Fruit fly (Drosophila melanogaster) whole organism, embryonic: Measurements from ENCODE around the gene CG5021.

Experiments
- Adf1 ChIP-seq: fragments of 200-800 bp; sonication (Bioruptor generic); IDR thresholded peaks from 2 replicates; pipeline ENCODE4 v1.3.6; 2022; ENCODE audit warnings: missing biosample characterization, missing genetic modification characterization
- Asciz ChIP-seq: fragments of 200-800 bp; sonication (Bioruptor generic); optimal IDR thresholded peaks from 2 replicates; lab custom pipeline; 2017; ENCODE audit warnings: missing biosample characterization, mild to moderate bottlenecking, missing genetic modification characterization, missing genetic modification reagents
- Awh ChIP-seq: fragments of 200-800 bp; sonication (Bioruptor generic); IDR thresholded peaks from 2 replicates; pipeline ENCODE4, ENCODE4 v1.3.6; 2022; ENCODE audit warnings: missing biosample characterization, missing genetic modification characterization
- CG11696 ChIP-seq: fragments of 200-800 bp; sonication (Bioruptor generic); IDR thresholded peaks from 2 replicates; pipeline ENCODE4 v1.3.6; 2022; ENCODE audit warnings: missing biosample characterization, missing genetic modification characterization
- CG12744 ChIP-seq: fragments of 200-800 bp; sonication (Bioruptor generic); optimal IDR thresholded peaks from 2 replicates; lab custom pipeline; 2016; ENCODE audit warnings: missing biosample characterization, missing genetic modification characterization
- CG13624 ChIP-seq: fragments of 200-800 bp; sonication (Bioruptor generic); optimal IDR thresholded peaks from 2 replicates; lab custom pipeline; 2016; ENCODE audit warnings: missing biosample characterization, missing genetic modification characterization
- CG15696 ChIP-seq: fragments of 200-800 bp; sonication (Bioruptor generic); optimal IDR thresholded peaks from 2 replicates; lab custom pipeline; 2019; ENCODE audit warnings: missing biosample characterization, mild to moderate bottlenecking, missing genetic modification characterization, moderate library complexity
- CG16779 ChIP-seq: fragments of 200-800 bp; sonication (Bioruptor generic); IDR thresholded peaks from 2 replicates; pipeline ENCODE4 v1.3.6; 2022; ENCODE audit warnings: missing biosample characterization, missing genetic modification characterization
- CG18011 ChIP-seq: fragments of 200-800 bp; sonication (Bioruptor generic); optimal IDR thresholded peaks from 2 replicates; lab custom pipeline; 2017; ENCODE audit warnings: missing biosample characterization, missing genetic modification characterization, mild to moderate bottlenecking, moderate library complexity, missing genotype
- CG18262 ChIP-seq: fragments of 200-800 bp; optimal IDR thresholded peaks from 3 replicates; lab custom pipeline; 2019; ENCODE audit warnings: missing biosample characterization, mild to moderate bottlenecking, missing genetic modification characterization, moderate library complexity
- CG18476 ChIP-seq: fragments of 200-800 bp; sonication (Bioruptor generic); optimal IDR thresholded peaks from 2 replicates; lab custom pipeline; 2016; ENCODE audit warnings: missing biosample characterization, mild to moderate bottlenecking, missing genetic modification characterization
- CG3163 ChIP-seq: fragments of 200-800 bp; sonication (Bioruptor generic); optimal IDR thresholded peaks from 3 replicates; lab custom pipeline; 2016; ENCODE audit warnings: missing biosample characterization, missing genetic modification characterization
- CG3281 ChIP-seq: fragments of 200-800 bp; sonication (Bioruptor generic); optimal IDR thresholded peaks from 3 replicates; lab custom pipeline; 2017; ENCODE audit warnings: missing biosample characterization, mild to moderate bottlenecking, missing genetic modification characterization
- CG3726 ChIP-seq: fragments of 200-800 bp; sonication (Bioruptor generic); IDR thresholded peaks from 3 replicates; pipeline ENCODE4, ENCODE4 v1.3.6; 2022; ENCODE audit warnings: missing biosample characterization, missing genetic modification characterization
- CG3995 ChIP-seq: fragments of 200-800 bp; sonication (Bioruptor generic); optimal IDR thresholded peaks from 3 replicates; lab custom pipeline; 2016; ENCODE audit warnings: missing biosample characterization, missing genetic modification characterization
- CG4617 ChIP-seq: fragments of 200-800 bp; sonication (Bioruptor generic); optimal IDR thresholded peaks from 3 replicates; lab custom pipeline; 2016; ENCODE audit warnings: missing biosample characterization, missing genetic modification characterization, borderline replicate concordance
- CG6791 ChIP-seq: fragments of 200-800 bp; sonication (Bioruptor generic); IDR thresholded peaks from 3 replicates; pipeline ENCODE4 v1.3.6; 2022; ENCODE audit warnings: missing biosample characterization, missing genetic modification characterization; ENCODE audit not compliant: partially characterized antibody
- CG8281 ChIP-seq: fragments of 200-800 bp; sonication (Bioruptor generic); optimal IDR thresholded peaks from 2 replicates; lab custom pipeline; 2018; ENCODE audit warnings: missing biosample characterization, mild to moderate bottlenecking, missing genetic modification characterization, moderate library complexity
- CG8478 ChIP-seq: fragments of >200 bp; optimal IDR thresholded peaks from 2 replicates; lab custom pipeline; 2018
- CG8924 ChIP-seq: fragments of 200-800 bp; optimal IDR thresholded peaks from 3 replicates; lab custom pipeline; 2019; ENCODE audit warnings: missing biosample characterization, mild to moderate bottlenecking, missing genetic modification characterization, moderate library complexity
- CG8944 ChIP-seq: fragments of 200-800 bp; sonication (Bioruptor generic); optimal IDR thresholded peaks from 3 replicates; lab custom pipeline; 2016; ENCODE audit warnings: missing biosample characterization, missing genetic modification characterization
- CG9727 ChIP-seq: fragments of 200-800 bp; sonication (Bioruptor generic); optimal IDR thresholded peaks from 3 replicates; lab custom pipeline; 2017; ENCODE audit warnings: missing biosample characterization, mild to moderate bottlenecking, missing genetic modification characterization
- CrebB ChIP-seq: fragments of 200-800 bp; sonication (Bioruptor generic); optimal IDR thresholded peaks from 3 replicates; lab custom pipeline; 2018; ENCODE audit warnings: missing biosample characterization, mild to moderate bottlenecking, missing genetic modification characterization
- Eip74EF ChIP-seq, 2 experiments: fragments of 200-800 bp in 1 of 2; fragments of >200 bp in 1 of 2; sonication (Bioruptor generic) in 1 of 2; optimal IDR thresholded peaks; 2 replicates each; lab custom pipeline; 2017 to 2019; ENCODE audit warnings: missing biosample characterization in 2 of 2, missing genetic modification characterization in 2 of 2, mild to moderate bottlenecking in 1 of 2, moderate library complexity in 1 of 2
- H15 ChIP-seq: fragments of 200-800 bp; sonication (Bioruptor generic); IDR thresholded peaks from 3 replicates; pipeline ENCODE4 v1.3.6; 2022; ENCODE audit warnings: missing biosample characterization, missing genetic modification characterization
- HLH54F ChIP-seq: fragments of 200-800 bp; sonication (Bioruptor generic); optimal IDR thresholded peaks from 3 replicates; lab custom pipeline; 2016; ENCODE audit warnings: missing biosample characterization, missing genetic modification characterization
- HmgD ChIP-seq: fragments of 200-800 bp; sonication (Bioruptor generic); optimal IDR thresholded peaks from 3 replicates; lab custom pipeline; 2016; ENCODE audit warnings: missing biosample characterization, missing genetic modification characterization
- PHDP ChIP-seq: fragments of 200-800 bp; sonication (Bioruptor generic); optimal IDR thresholded peaks from 3 replicates; lab custom pipeline; 2018; ENCODE audit warnings: missing biosample characterization, mild to moderate bottlenecking, missing genetic modification characterization, moderate library complexity
- Ravus ChIP-seq: fragments of 200-800 bp; sonication (Bioruptor generic); IDR thresholded peaks from 2 replicates; pipeline ENCODE4 v1.3.6; 2022; ENCODE audit warnings: missing biosample characterization, missing genetic modification characterization
- Spps ChIP-seq: fragments of 200-800 bp; sonication (Bioruptor generic); optimal IDR thresholded peaks from 2 replicates; lab custom pipeline; 2018; ENCODE audit warnings: missing biosample characterization, mild to moderate bottlenecking, missing genetic modification characterization
- Sry-δ ChIP-seq: fragments of 200-800 bp; sonication (Bioruptor generic); optimal IDR thresholded peaks from 2 replicates; lab custom pipeline; 2016; ENCODE audit warnings: missing biosample characterization, missing genetic modification characterization
- Xrp1 ChIP-seq: fragments of 200-800 bp; sonication (Bioruptor generic); IDR thresholded peaks from 2 replicates; pipeline ENCODE4 v1.3.6; 2022; ENCODE audit warnings: missing biosample characterization, missing genetic modification characterization
- az2 ChIP-seq: fragments of 200-800 bp; sonication (Bioruptor generic); optimal IDR thresholded peaks from 3 replicates; lab custom pipeline; 2016; ENCODE audit warnings: missing biosample characterization, missing genetic modification characterization
- cg ChIP-seq: fragments of 200-800 bp; sonication (Bioruptor generic); optimal IDR thresholded peaks from 3 replicates; lab custom pipeline; 2019; ENCODE audit warnings: missing biosample characterization, mild to moderate bottlenecking, missing genetic modification characterization, moderate library complexity
- corto ChIP-seq: fragments of 200-800 bp; sonication (Bioruptor generic); optimal IDR thresholded peaks from 2 replicates; lab custom pipeline; 2016; ENCODE audit warnings: missing biosample characterization, mild to moderate bottlenecking, missing genetic modification characterization, moderate library complexity
- dmrt99B ChIP-seq: fragments of 200-800 bp; sonication (Bioruptor generic); optimal IDR thresholded peaks from 2 replicates; lab custom pipeline; 2018; ENCODE audit warnings: missing biosample characterization, mild to moderate bottlenecking, missing genetic modification characterization, moderate library complexity
- ewg ChIP-seq: fragments of 200-800 bp; sonication (Bioruptor generic); optimal IDR thresholded peaks from 3 replicates; lab custom pipeline; 2017; ENCODE audit warnings: mild to moderate bottlenecking, missing biosample characterization, missing genetic modification reagents, missing genetic modification characterization
- gsb-n ChIP-seq: fragments of 200-800 bp; sonication (Bioruptor generic); optimal IDR thresholded peaks from 3 replicates; lab custom pipeline; 2018; ENCODE audit warnings: missing biosample characterization, mild to moderate bottlenecking, missing genetic modification characterization
- hkb ChIP-seq, 2 experiments: fragments of 200-800 bp in 1 of 2; fragments of >200 bp in 1 of 2; sonication (Bioruptor generic) in 1 of 2; IDR thresholded peaks in 1 of 2; optimal IDR thresholded peaks in 1 of 2; 2 replicates each; pipeline versions ENCODE4 v1.3.6 to Lab custom; 2017 to 2022; ENCODE audit warnings: missing biosample characterization in 1 of 2, missing genetic modification characterization in 1 of 2
- hth ChIP-seq: fragments of >200 bp; optimal IDR thresholded peaks from 2 replicates; lab custom pipeline; 2017; ENCODE audit warnings: inconsistent platforms
- kni ChIP-seq: fragments of 200-800 bp; sonication (Bioruptor generic); optimal IDR thresholded peaks from 3 replicates; lab custom pipeline; 2017; ENCODE audit warnings: mild to moderate bottlenecking, missing biosample characterization, missing genetic modification reagents, missing genetic modification characterization
- lola ChIP-seq, 3 experiments: fragments of >200 bp in 2 of 3; fragments of 200-800 bp in 1 of 3; sonication (Bioruptor generic) in 1 of 3; optimal IDR thresholded peaks; 2 replicates each; lab custom pipeline; 2017 to 2019; ENCODE audit warnings: missing biosample characterization in 3 of 3, missing genetic modification characterization in 3 of 3, mild to moderate bottlenecking in 1 of 3, moderate library complexity in 1 of 3
- lov ChIP-seq, 2 experiments: fragments of 200-800 bp in 1 of 2; fragments of >200 bp in 1 of 2; sonication (Bioruptor generic) in 1 of 2; IDR thresholded peaks in 1 of 2; optimal IDR thresholded peaks in 1 of 2; 2 replicates in 1 of 2; 3 replicates in 1 of 2; pipeline versions ENCODE4 v1.3.6 to Lab custom; 2017 to 2022; ENCODE audit warnings: missing biosample characterization in 1 of 2, missing genetic modification characterization in 1 of 2
- onecut ChIP-seq: fragments of 200-800 bp; sonication (Bioruptor generic); IDR thresholded peaks from 2 replicates; pipeline ENCODE4 v1.3.6; 2022; ENCODE audit warnings: missing biosample characterization, missing genetic modification characterization
- peb ChIP-seq: fragments of 200-800 bp; sonication (Bioruptor generic); IDR thresholded peaks from 2 replicates; pipeline ENCODE4 v1.3.6; 2022; ENCODE audit warnings: missing biosample characterization, missing genetic modification characterization
- repo ChIP-seq: fragments of 200-800 bp; sonication (Bioruptor generic); optimal IDR thresholded peaks from 2 replicates; lab custom pipeline; 2016; ENCODE audit warnings: missing biosample characterization, missing genetic modification characterization
- stc ChIP-seq: fragments of 200-800 bp; sonication (Bioruptor generic); IDR thresholded peaks from 2 replicates; pipeline ENCODE4 v1.3.6; 2022; ENCODE audit warnings: missing biosample characterization, missing genetic modification characterization
- usp ChIP-seq: fragments of >200 bp; optimal IDR thresholded peaks from 2 replicates; lab custom pipeline; 2017; ENCODE audit warnings: missing biosample characterization, missing genetic modification characterization
- wdn ChIP-seq: fragments of 200-800 bp; sonication (Bioruptor generic); IDR thresholded peaks from 2 replicates; pipeline ENCODE4 v1.3.6; 2022; ENCODE audit warnings: missing biosample characterization, missing genetic modification characterization

Gene CG5021

DNA sequence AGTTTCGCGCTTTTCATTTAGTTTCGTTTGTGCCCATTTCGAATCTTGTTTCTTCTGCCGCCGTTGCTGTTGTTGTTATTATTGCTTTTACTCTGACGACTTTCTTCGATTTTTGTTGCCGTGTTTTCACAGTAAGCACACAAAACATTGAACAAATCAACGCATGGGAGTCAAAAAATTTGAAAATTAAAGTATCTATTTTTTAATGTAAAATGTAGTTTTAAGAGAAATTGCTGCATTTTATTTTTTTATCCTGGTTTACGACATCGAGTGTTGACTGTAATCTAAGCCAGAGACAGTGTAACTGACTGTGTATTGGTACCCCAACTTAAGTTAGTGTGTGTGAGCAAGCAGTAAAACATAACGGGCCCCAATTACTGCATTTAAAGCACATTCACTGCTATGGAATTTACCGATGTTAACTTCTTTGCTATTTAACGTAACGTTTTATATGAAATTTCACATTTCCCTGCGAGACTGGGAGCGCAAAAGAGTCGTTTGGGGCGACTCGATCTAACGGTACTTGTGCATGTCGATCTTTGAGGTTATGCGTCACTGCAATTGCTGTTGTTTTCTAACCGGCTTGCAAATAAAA, 29.6 kb downstream of the CG5021 start (continued):
- peak; percentile 30 for TF ChIP-seq CG18476 (GFP tag; lab: Kevin White, UChicago)
- TF ChIP-seq CG3281 = no peak
- peak; percentile 25 for TF ChIP-seq cg (GFP tag; lab: Kevin White, UChicago)
- no peak for TF ChIP-seq Sry-δ
- peak; percentile 13 for TF ChIP-seq CG4617
- no peak for TF ChIP-seq usp
- TF ChIP-seq Xrp1 (GFP tag; lab: Robert Waterston, UW) = peak; percentile 77
- TF ChIP-seq wdn = peak; percentile 28; the same call in 1 of the 2 replicates
- TF ChIP-seq Awh (GFP tag; lab: Robert Waterston, UW) = no peak
- peak; percentile 21 for TF ChIP-seq CG8944
- peak; percentile 58 for TF ChIP-seq ewg (GFP tag; lab: Kevin White, UChicago)
- no peak for TF ChIP-seq CG15696 (tag; lab: Kevin White, UChicago)
- peak in 1 of 3 experiments; percentile 37 for TF ChIP-seq lola (GFP tag; optimal IDR thresholded peaks at IDR 0.05; lab: Kevin White, UChicago)
- no peak for TF ChIP-seq lov (optimal IDR thresholded peaks at IDR 0.05; lab: Kevin White, UChicago)
- peak; percentile 81 for TF ChIP-seq lov (GFP tag; IDR thresholded peaks at IDR 0.05; lab: Robert Waterston, UW)
- TF ChIP-seq Spps (tag; lab: Kevin White, UChicago) = peak; percentile 31
- 0 out of 3 replicates have a peak, but pooled peaks have one; percentile 43 for TF ChIP-seq CG3726 (GFP tag; lab: Robert Waterston, UW)
- no peak for TF ChIP-seq dmrt99B (tag; lab: Kevin White, UChicago)
- TF ChIP-seq HmgD (GFP tag; lab: Kevin White, UChicago) = no peak
- no peak for TF ChIP-seq CG18011 (GFP tag; lab: Kevin White, UChicago)
- TF ChIP-seq CG18262 = no peak
- peak; percentile 44 for TF ChIP-seq corto (GFP tag; lab: Kevin White, UChicago)
- TF ChIP-seq PHDP (tag; lab: Kevin White, UChicago) = peak; percentile 49
- peak; percentile 30 for TF ChIP-seq CG3995 (GFP tag; lab: Kevin White, UChicago)
- TF ChIP-seq peb (GFP tag; lab: Robert Waterston, UW) = peak; percentile 52; the same call in 1 of the 2 replicates
- peak; percentile 79 for TF ChIP-seq az2 (GFP tag; lab: Kevin White, UChicago)
- no peak for TF ChIP-seq gsb-n (tag; lab: Kevin White, UChicago)
- TF ChIP-seq CG12744 = peak; percentile 11
- TF ChIP-seq CG9727 (GFP tag; lab: Kevin White, UChicago) = peak; percentile 59
- no peak for TF ChIP-seq onecut (GFP tag; lab: Robert Waterston, UW)
- peak; percentile 51 for TF ChIP-seq CG8924 (tag; lab: Kevin White, UChicago)
- peak; percentile 61 for TF ChIP-seq Asciz
- TF ChIP-seq HLH54F = peak; percentile 60
- peak; percentile 50; the same call in 1 of the 2 replicates for TF ChIP-seq CG11696 (GFP tag; lab: Robert Waterston, UW)
- TF ChIP-seq hkb (optimal IDR thresholded peaks at IDR 0.05; lab: Kevin White, UChicago) = no peak
- TF ChIP-seq hkb (GFP tag; IDR thresholded peaks at IDR 0.05; lab: Robert Waterston, UW) = peak; percentile 74
- TF ChIP-seq Ravus = no peak; the same call in 1 of the 2 replicates
- TF ChIP-seq Adf1 (GFP tag; lab: Robert Waterston, UW) = no peak
- no peak for TF ChIP-seq CG3163 (GFP tag; lab: Kevin White, UChicago)
- no peak for TF ChIP-seq CG8281 (tag; lab: Kevin White, UChicago)
- no peak for TF ChIP-seq kni
- no peak for TF ChIP-seq CG6791 (GFP tag; lab: Robert Waterston, UW)
- TF ChIP-seq CG16779 = no peak
- no peak for TF ChIP-seq CG8478 (lab: Kevin White, UChicago)
- peak; percentile 19 for TF ChIP-seq CG13624 (GFP tag; lab: Kevin White, UChicago)
- TF ChIP-seq repo (GFP tag; lab: Kevin White, UChicago) = no peak
- no peak for TF ChIP-seq hth
- TF ChIP-seq Eip74EF (GFP tag; optimal IDR thresholded peaks at IDR 0.05; lab: Kevin White, UChicago) = no peak
- peak; percentile 12 for TF ChIP-seq CrebB (tag; lab: Kevin White, UChicago)
- peak; percentile 62; the same call in 1 of the 2 replicates for TF ChIP-seq stc (GFP tag; lab: Robert Waterston, UW)
- TF ChIP-seq H15 (GFP tag; lab: Robert Waterston, UW) = peak; percentile 68; the same call in 2 of the 3 replicates
